Worm (Caenorhabditis elegans): ENCODE data around the gene ZK1320.9.

ce11 chrII:9662797-9663196 is 23.7 kb downstream of the ZK1320.9 start, which contains the start of gene cyp-13A10:
- TF ChIP-seq pes-1 (GFP tag; IDR thresholded peaks at IDR 0.05) (no peak), ama-1 (optimal IDR thresholded peaks at IDR 0.05) (no peak), aly-1 (tag; optimal IDR thresholded peaks at IDR 0.05) (no peak), sea-1 (GFP tag; conservative IDR thresholded peaks at IDR 0.05) (no peak), tbx-37 (GFP tag; conservative IDR thresholded peaks at IDR 0.05) (no peak)
